Worm (Caenorhabditis elegans): ENCODE results near the gene Y48A6C.4.
A peak's percentile ranks its signal among the peaks of the same experiment; 100 is the strongest.

Y48A6C.4 gene

DNA sequence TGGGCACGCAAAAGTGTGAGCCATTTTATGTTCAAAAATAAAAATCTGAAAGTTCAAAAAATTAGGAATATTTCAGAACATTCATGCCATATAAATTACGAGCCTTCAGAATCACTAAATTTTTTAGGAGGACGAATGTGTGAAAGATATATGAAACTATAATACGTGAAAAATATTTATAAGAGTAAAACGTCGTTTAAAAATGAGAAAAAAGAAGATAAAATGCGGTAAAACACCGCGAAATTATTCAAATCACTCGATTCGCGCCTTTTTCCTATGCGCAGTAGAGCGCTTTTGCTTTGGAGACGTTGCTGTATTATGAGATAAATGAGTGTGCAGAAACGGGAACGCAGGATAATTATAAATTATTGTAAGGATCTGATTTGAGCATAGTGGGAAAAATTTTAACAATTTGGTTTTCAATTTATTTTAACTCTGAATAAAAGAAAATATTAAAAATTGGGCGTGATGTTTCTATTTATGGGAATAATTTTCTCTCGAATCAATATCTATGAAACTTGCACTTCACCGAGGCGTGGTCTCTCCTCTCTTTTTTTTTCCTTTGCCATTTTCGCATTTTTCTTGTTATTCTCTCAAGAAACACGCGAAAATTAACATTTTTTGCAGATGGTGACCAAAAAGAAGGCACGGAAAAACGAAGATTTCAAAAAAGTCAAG lies at the start of gene Y48A6C.4, which contains the start of gene sup-35:
Y48A6C.4 (plus strand) TSS at position 628 of the 678 bp plus-strand sequence.
sup-35 (minus strand) TSS at position 51 of the 678 bp plus-strand sequence.
- TF ChIP-seq ama-1 (optimal IDR thresholded peaks at IDR 0.05) (no peak), aly-2 (tag; optimal IDR thresholded peaks at IDR 0.05) (no peak), gmeb-1 (tag; optimal IDR thresholded peaks at IDR 0.05) (peak; percentile 93), nhr-237 (tag; optimal IDR thresholded peaks at IDR 0.05) (no peak), C34F6.9 (tag; optimal IDR thresholded peaks at IDR 0.05) (peak; percentile 91), nhr-129 (tag; optimal IDR thresholded peaks at IDR 0.05) (peak; percentile 76), ztf-1 (GFP tag; conservative IDR thresholded peaks at IDR 0.05) (no peak), R02D3.7 (tag; optimal IDR thresholded peaks at IDR 0.05) (no peak), nhr-11 (tag; optimal IDR thresholded peaks at IDR 0.05) (no peak), zag-1 (tag; optimal IDR thresholded peaks at IDR 0.05) (no peak), elt-1 (tag; optimal IDR thresholded peaks at IDR 0.05) (no peak), mbf-1 (tag; optimal IDR thresholded peaks at IDR 0.05) (no peak), nhr-77 (tag; optimal IDR thresholded peaks at IDR 0.05) (no peak), nhr-10 (tag; optimal IDR thresholded peaks at IDR 0.05) (no peak), mdl-1 (tag; optimal IDR thresholded peaks at IDR 0.05) (peak in 1 of 2 experiments; percentile 3), unc-55 (GFP tag; optimal IDR thresholded peaks at IDR 0.05) (peak; percentile 91), blmp-1 (tag; optimal IDR thresholded peaks at IDR 0.05; ENCODE audit: insufficient read depth) (peak; percentile 8), nhr-12 (tag; optimal IDR thresholded peaks at IDR 0.05) (no peak), ZK546.5 (tag; optimal IDR thresholded peaks at IDR 0.05) (no peak), alr-1 (tag; optimal IDR thresholded peaks at IDR 0.05) (no peak), fos-1 (tag; optimal IDR thresholded peaks at IDR 0.05) (peak; percentile 34), lsy-2 (tag; optimal IDR thresholded peaks at IDR 0.05) (peak; percentile 57 to 90), unc-62 (GFP tag; optimal IDR thresholded peaks at IDR 0.05) (no peak), egl-27 (tag; optimal IDR thresholded peaks at IDR 0.05) (no peak), Y55F3AM.14 (GFP tag; optimal IDR thresholded peaks at IDR 0.05) (no peak), unc-39 (tag; optimal IDR thresholded peaks at IDR 0.05) (no peak), peb-1 (tag; optimal IDR thresholded peaks at IDR 0.05) (no peak), ceh-82 (tag; optimal IDR thresholded peaks at IDR 0.05) (no peak), ceh-16 (tag; optimal IDR thresholded peaks at IDR 0.05) (no peak), snpc-4 (tag; optimal IDR thresholded peaks at IDR 0.05) (peak; percentile 77), elt-3 (tag; optimal IDR thresholded peaks at IDR 0.05) (no peak), ztf-4 (tag; optimal IDR thresholded peaks at IDR 0.05) (peak; percentile 49), nhr-25 (tag; optimal IDR thresholded peaks at IDR 0.05) (peak; percentile 64), nhr-6 (tag; optimal IDR thresholded peaks at IDR 0.05) (peak; percentile 64), ztf-11 (tag; optimal IDR thresholded peaks at IDR 0.05) (no peak), sem-4 (tag; optimal IDR thresholded peaks at IDR 0.05) (peak; percentile 30), lin-11 (tag; optimal IDR thresholded peaks at IDR 0.05) (no peak), crh-2 (tag; optimal IDR thresholded peaks at IDR 0.05) (peak; percentile 85), lin-39 (tag; optimal IDR thresholded peaks at IDR 0.05) (no peak), F13H6.1 (tag; optimal IDR thresholded peaks at IDR 0.05) (peak; percentile 73), mab-5 (tag; optimal IDR thresholded peaks at IDR 0.05) (no peak), dmd-4 (tag; optimal IDR thresholded peaks at IDR 0.05) (no peak), nhr-23 (tag; optimal IDR thresholded peaks at IDR 0.05) (no peak), nhr-21 (tag; optimal IDR thresholded peaks at IDR 0.05) (peak; percentile 61), skn-1 (tag; optimal IDR thresholded peaks at IDR 0.05) (no peak), sma-9 (GFP tag; optimal IDR thresholded peaks at IDR 0.05) (peak; percentile 77), sma-9 (tag; optimal IDR thresholded peaks at IDR 0.05) (no peak), sma-3 (GFP tag; optimal IDR thresholded peaks at IDR 0.05) (peak; percentile 96), lin-13 (GFP tag; optimal IDR thresholded peaks at IDR 0.05) (peak; percentile 91)

All from whole organism, L2 larva.